Fruit fly (Drosophila melanogaster): Measurements from ENCODE around the gene CG10254.

Gene CG10254

dm6 chr3R:23694579-23695033 is at the start of gene CG10254:
Gene CG10254 (minus strand): TSS chr3R:23694983.
- no peak for TF ChIP-seq CG17801 (GFP tag; optimal IDR thresholded peaks at IDR 0.05; ENCODE audit: partially characterized antibody)

DNA sequence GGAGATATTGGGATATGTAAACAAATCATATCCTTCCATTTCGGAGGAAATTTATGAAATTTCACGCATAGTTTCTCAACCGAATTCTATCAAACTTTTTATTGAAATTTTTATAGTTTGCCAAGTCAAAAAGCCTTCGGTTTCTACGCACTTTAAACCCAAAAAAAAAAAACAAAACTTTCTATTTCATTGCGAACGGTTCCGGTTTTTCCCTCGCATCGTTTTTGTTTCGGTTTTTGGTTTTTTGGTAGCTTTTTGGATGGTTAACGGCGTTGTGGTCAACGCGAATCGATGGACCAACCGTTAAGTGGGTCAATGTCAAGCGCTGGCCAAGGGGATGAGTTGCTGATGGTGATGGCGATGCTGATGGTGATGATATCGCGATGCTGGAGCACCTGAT is 46.2 kb upstream of the CG10254 start:
- TF ChIP-seq CG17801 (GFP tag; optimal IDR thresholded peaks at IDR 0.05; ENCODE audit: partially characterized antibody), result no peak

DNA sequence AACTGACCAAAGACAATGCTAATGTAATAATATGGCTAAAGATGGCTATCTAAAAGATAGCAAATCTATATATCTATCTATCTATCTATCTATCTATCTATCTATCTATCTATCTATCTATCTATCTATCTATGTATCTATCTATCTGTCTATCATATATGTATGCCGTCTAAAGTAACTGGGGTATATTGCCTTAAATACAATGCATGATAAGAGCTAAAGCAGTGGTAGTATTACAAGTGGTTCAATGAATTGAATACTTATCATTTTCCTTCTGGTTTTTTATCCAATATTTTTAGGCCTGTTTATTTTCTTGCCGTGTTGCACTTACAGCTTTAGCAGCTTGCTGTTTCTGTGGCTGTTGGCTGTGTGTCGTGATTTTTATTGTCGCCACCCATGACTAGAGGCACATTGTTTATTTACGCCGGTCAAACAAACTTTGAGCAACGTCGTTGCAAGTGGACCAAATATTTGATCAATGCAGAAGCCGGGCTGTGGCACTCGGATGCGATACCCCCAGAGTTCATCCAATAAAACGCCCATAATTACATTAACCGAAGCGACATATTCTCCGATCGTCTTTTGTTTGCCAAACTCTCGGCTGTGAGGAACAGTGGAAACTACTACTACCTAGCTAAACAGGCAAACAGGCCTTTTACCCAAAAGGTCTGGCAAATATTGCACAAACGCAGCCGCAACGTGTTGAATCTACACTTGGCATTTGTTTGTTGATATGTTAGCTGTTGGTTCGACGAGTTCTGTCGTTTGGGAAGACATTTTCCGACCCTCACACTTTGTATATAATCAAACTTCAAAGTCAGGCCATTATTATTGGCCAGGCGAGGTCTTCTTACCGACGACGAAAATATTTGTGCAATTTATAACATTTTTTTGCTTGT is 43.1 kb upstream of the CG10254 start:
- TF ChIP-seq CG17801 (GFP tag; optimal IDR thresholded peaks at IDR 0.05; ENCODE audit: partially characterized antibody), result no peak

DNA sequence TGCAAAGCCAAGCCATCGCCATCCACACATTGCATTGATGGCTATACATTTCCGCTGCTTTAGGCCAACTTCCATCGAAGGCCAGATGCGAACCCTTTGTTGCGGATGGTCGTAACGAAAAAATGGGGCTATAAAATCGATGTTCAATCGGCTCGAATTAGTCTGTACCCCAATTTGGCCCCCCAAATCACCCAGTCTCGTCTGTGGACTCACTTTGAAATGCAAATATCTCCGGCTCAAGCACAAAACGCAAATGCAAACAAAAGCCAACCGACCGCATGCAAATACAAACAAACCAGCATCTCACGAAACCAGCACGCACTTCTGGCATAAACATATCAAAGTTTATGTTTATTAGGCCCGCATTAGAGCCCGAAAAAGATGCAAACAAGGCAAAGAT is 41.6 kb upstream of the CG10254 start:
- no peak for TF ChIP-seq CG17801 (GFP tag; optimal IDR thresholded peaks at IDR 0.05; ENCODE audit: partially characterized antibody)

DNA sequence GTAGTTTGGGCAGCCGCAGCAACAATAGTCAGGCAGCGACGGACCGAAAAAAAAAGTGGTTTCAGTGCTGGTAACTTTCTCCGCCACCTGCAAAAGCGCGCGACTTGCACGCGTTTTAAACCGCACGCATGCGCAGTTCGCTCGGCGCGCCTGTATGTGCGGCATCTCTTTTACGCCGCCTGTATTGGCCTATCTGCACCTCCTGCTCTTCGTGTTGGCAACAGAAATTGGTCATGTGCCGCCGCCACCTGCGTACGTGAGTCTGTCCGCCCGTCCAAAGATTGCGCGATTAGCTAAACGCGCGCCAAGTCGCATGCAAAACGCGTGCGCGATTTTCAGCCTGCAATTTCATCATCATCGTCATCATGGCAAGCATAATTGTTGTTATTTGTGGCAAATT is 40.9 kb upstream of the CG10254 start:
- TF ChIP-seq CG17801 (GFP tag; optimal IDR thresholded peaks at IDR 0.05; ENCODE audit: partially characterized antibody), result no peak

DNA sequence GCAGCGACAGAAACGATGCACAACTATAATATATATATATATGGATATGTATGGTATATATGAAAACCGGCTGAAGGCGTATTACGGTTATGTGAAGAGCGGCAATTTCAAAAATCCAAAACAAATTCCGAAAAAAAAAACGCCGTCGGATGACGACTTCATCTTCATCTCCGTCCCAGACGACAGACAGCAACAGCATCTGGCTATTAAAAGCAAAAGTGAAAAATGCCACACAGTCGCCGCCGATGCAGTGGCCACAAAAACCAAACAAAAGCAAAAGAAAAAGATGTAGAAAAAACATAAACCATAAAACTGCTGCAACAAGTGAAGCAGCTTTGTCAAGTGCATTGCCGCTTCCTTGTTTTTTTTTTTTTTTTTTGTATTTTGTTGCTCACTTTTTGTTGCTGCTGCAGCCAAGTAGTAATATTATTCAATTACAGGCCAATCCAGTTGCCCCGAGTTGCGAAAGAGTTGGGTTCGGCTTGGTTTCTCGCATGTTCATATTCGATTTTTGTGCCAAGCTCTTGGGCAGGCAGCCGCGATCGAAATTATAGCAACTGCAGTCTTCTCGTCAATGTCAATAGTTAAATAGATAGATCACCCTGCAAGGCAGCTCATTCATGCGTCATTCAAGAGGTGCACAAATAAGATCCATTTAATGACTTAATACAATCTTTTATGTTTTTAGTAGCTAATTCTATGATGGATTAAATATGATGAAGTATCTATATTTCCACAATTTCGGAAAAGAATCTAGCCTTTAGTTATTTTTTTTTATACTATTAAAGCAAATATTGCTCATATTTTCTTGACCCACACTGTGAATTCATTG is 40.0 kb upstream of the CG10254 start:
- no peak for TF ChIP-seq CG17801 (GFP tag; optimal IDR thresholded peaks at IDR 0.05; ENCODE audit: partially characterized antibody)

dm6 chr3R:23733771-23734170 is 39.0 kb upstream of the CG10254 start:
- no peak for TF ChIP-seq CG17801 (GFP tag; optimal IDR thresholded peaks at IDR 0.05; ENCODE audit: partially characterized antibody)

DNA sequence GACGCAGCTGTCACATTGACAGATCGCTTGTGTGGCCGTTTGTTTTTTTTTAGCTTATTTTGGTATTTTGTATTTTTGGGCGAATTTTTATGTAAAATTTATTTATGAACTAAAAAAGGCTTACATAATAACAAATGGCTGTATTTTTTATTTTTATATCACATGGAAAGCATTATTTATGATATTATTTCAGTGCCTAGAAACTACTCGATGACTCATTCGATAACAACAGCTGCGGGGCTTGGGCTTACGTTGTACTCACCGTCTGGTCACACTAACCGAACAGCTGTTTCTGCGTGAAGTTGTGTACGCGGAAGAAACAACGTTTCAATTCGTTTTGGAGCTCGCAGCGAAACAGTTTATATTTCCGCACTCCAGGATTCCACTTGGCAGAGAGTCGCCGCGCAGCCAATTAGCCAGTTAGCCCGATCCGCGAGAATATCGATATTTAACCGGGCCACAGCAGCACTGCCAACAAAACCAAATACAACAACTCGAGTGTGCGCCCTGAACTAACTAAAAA is 38.3 kb upstream of the CG10254 start, which contains the start of the genes Hmgcr and Rpn9:
Gene Hmgcr (plus strand): TSS at position 335 of the 523 bp plus-strand sequence.
Gene Rpn9 (minus strand): TSS at position 473 of the 523 bp plus-strand sequence.
- TF ChIP-seq CG17801 (GFP tag; optimal IDR thresholded peaks at IDR 0.05; ENCODE audit: partially characterized antibody), result peak; percentile 37

DNA sequence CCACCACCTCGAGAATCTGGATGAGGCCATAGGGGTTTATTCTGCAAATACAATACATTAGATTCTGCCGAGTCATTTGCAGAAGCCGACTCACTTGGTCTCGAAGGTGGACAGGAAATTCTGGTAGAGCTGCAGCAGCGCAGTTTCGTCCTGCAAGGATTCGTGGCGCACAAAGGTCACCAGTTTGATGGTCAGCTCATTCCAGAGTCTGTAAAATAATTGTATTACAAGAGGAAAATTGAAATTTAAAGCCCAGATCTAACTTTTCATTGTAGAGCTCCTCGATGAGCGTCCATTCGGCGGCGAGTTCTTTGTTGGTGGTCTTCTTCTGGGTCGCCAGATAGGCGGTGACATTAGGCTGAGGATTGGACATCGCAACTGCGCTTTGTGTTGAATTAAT is 37.8 kb upstream of the CG10254 start:
- TF ChIP-seq CG17801 (GFP tag; optimal IDR thresholded peaks at IDR 0.05; ENCODE audit: partially characterized antibody), result no peak

dm6 chr3R:23730472-23730801 is 35.7 kb upstream of the CG10254 start:
- TF ChIP-seq CG17801 (GFP tag; optimal IDR thresholded peaks at IDR 0.05; ENCODE audit: partially characterized antibody), result no peak

dm6 chr3R:23729632-23730471 is 35.1 kb upstream of the CG10254 start:
- no peak for TF ChIP-seq CG17801 (GFP tag; optimal IDR thresholded peaks at IDR 0.05; ENCODE audit: partially characterized antibody)

dm6 chr3R:23729066-23729465 is 34.3 kb upstream of the CG10254 start:
- no peak for TF ChIP-seq CG17801 (GFP tag; optimal IDR thresholded peaks at IDR 0.05; ENCODE audit: partially characterized antibody)

DNA sequence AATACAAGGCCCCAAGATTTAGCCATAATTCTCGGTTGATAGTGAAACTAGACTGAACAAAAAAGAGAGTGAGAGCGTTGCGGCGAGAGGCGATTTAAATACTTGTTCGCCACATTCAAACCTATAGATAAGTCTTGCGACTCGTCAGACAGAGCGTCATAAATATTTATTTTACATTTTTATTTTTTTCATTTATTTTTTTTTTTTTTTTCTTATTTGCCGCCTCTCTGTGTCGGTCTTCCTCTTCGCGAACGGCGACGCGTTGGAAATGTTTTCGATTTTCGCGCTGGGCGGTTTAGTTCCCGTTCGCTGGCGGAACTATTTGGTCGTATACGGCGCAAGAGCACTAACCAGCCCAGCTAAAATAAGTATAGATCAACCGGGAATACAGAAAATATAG is 33.3 kb upstream of the CG10254 start:
- TF ChIP-seq CG17801 (GFP tag; optimal IDR thresholded peaks at IDR 0.05; ENCODE audit: partially characterized antibody), result peak; percentile 69

DNA sequence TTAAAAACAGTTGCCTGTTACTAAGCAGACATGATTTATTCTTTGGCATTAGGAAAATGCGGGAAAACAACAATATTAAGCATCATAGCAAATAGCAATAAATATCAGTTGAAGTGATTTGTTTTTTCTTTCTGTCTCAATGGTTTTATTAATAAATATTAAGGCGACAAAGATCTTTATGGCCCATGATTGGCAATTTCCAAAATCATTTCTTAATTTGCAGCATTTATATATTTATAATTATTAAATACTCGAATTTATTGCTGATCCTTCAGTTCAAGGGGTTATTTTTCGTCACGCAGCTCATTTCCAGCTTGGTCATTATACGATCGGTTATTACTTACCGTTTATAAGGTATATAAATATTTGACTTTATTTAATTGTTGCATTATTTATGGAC is 32.9 kb upstream of the CG10254 start:
- no peak for TF ChIP-seq CG17801 (GFP tag; optimal IDR thresholded peaks at IDR 0.05; ENCODE audit: partially characterized antibody)

DNA sequence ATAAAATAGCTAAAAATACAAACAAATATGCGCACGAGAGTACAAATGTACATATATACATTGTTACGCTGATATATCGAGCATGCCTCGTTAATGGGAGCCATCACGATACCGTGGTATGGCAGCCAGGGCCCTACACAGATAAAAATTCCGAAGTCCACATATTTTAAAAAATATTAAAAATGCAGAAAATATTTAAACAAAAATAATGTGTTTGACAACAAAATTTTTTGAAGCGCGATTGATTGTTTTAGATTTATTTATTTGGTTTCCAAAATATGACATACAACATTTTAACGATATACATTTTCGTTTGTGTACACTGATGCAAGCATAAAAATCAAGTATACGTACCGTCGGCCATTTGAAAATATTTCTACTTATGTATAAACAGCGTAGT is 32.0 kb upstream of the CG10254 start:
- TF ChIP-seq CG17801 (GFP tag; optimal IDR thresholded peaks at IDR 0.05; ENCODE audit: partially characterized antibody), result peak; percentile 51

All from ovary, adult (tissue).